Fruit fly (Drosophila melanogaster) Kc167 (cell line): ENCODE data around the gene CG17378.

Experiments
- Myc ChIP-seq: fragments of >200 bp; optimal IDR thresholded peaks from 2 replicates; lab custom pipeline; 2017; ENCODE audit warnings: missing external identifiers
- Sin3A ChIP-seq: fragments of >200 bp; optimal IDR thresholded peaks from 2 replicates; lab custom pipeline; 2018; ENCODE audit warnings: missing external identifiers
- h ChIP-seq: fragments of >200 bp; optimal IDR thresholded peaks from 3 replicates; lab custom pipeline; 2018; ENCODE audit warnings: missing external identifiers
- insv ChIP-seq: fragments of >200 bp; optimal IDR thresholded peaks from 3 replicates; lab custom pipeline; 2018; ENCODE audit warnings: missing external identifiers
- psq ChIP-seq: fragments of >200 bp; optimal IDR thresholded peaks from 2 replicates; lab custom pipeline; 2017; ENCODE audit warnings: missing external identifiers
- ttk ChIP-seq: sonication (Bioruptor generic); optimal IDR thresholded peaks from 2 replicates; lab custom pipeline; 2017; ENCODE audit warnings: missing external identifiers

dm6 chr2L:6802740-6803139, 28.9 kb downstream of the CG17378 start, which contains the start of the genes CG17377 and Daao2:
- TF ChIP-seq psq (lab: Kevin White, UChicago) = no peak
- no peak for TF ChIP-seq Myc (lab: Kevin White, UChicago)
- TF ChIP-seq h (lab: Kevin White, UChicago) = no peak
- TF ChIP-seq insv = no peak
- no peak for TF ChIP-seq ttk (lab: Kevin White, UChicago)
- TF ChIP-seq Sin3A (lab: Kevin White, UChicago) = no peak
